Fruit fly (Drosophila melanogaster) whole organism: ENCODE data around the gene Indy.

Experiments
- CG8478 ChIP-seq: fragments of >200 bp; optimal IDR thresholded peaks from 2 replicates; lab custom pipeline; 2018; ENCODE audit warnings: inconsistent platforms
- Dll ChIP-seq: fragments of >200 bp; optimal IDR thresholded peaks from 2 replicates; lab custom pipeline; 2017
- EcR ChIP-seq, 2 experiments: fragments of >200 bp; optimal IDR thresholded peaks; 2 replicates each; lab custom pipeline; 2017; ENCODE audit warnings: missing biosample characterization in 2 of 2, missing genetic modification characterization in 2 of 2, missing genetic modification reagents in 2 of 2
- pan ChIP-seq: fragments of >200 bp; optimal IDR thresholded peaks from 2 replicates; lab custom pipeline; 2017
- psq ChIP-seq: fragments of >200 bp; optimal IDR thresholded peaks from 2 replicates; lab custom pipeline; 2017
- usp ChIP-seq: fragments of >200 bp; optimal IDR thresholded peaks from 2 replicates; lab custom pipeline; 2017; ENCODE audit warnings: missing biosample characterization, missing genetic modification characterization, mixed read lengths

- TF ChIP-seq pan (lab: Kevin White, UChicago), result no peak
- no peak for TF ChIP-seq psq (lab: Kevin White, UChicago)
- no peak for TF ChIP-seq EcR (GFP tag; optimal IDR thresholded peaks at IDR 0.05; lab: Kevin White, UChicago)
- TF ChIP-seq CG8478 (lab: Kevin White, UChicago), result no peak
- no peak for TF ChIP-seq Dll
- no peak for TF ChIP-seq usp (GFP tag; lab: Kevin White, UChicago)
These were observed 44.8 kb downstream of the Indy start, which contains the start of gene ftz-f1 for dm6 chr3L:18801194-18801695.
